Fruit fly (Drosophila melanogaster) whole organism, embryonic: Measurements from ENCODE around the gene Gr93a.

ENCODE experiments used
- BEAF-32 ChIP-seq: fragments of 200-800 bp; sonication (Bioruptor generic); optimal IDR thresholded peaks from 3 replicates; lab custom pipeline; 2017; ENCODE audit warnings: missing biosample characterization, missing genetic modification characterization, mild to moderate bottlenecking, moderate library complexity, missing genetic modification reagents
- CG11696 ChIP-seq: fragments of 200-800 bp; sonication (Bioruptor generic); IDR thresholded peaks from 2 replicates; pipeline ENCODE4 v1.3.6; 2022; ENCODE audit warnings: missing biosample characterization, missing genetic modification characterization
- CG12299 ChIP-seq: fragments of 200-800 bp; sonication (Bioruptor generic); optimal IDR thresholded peaks from 2 replicates; lab custom pipeline; 2018; ENCODE audit warnings: missing biosample characterization, mild to moderate bottlenecking, missing genetic modification characterization
- CG15514 ChIP-seq: fragments of 200-800 bp; sonication (Bioruptor generic); optimal IDR thresholded peaks from 3 replicates; lab custom pipeline; 2017; ENCODE audit warnings: missing biosample characterization, missing genetic modification characterization, mild to moderate bottlenecking, moderate library complexity, missing genetic modification reagents
- CG1602 ChIP-seq: fragments of 200-800 bp; sonication (Bioruptor generic); optimal IDR thresholded peaks from 3 replicates; lab custom pipeline; 2016; ENCODE audit warnings: missing biosample characterization, missing genetic modification characterization
- CG17829 ChIP-seq: fragments of 200-800 bp; optimal IDR thresholded peaks from 2 replicates; lab custom pipeline; 2019; ENCODE audit warnings: missing biosample characterization, mild to moderate bottlenecking, missing genetic modification characterization, moderate library complexity
- CG18262 ChIP-seq: fragments of 200-800 bp; optimal IDR thresholded peaks from 3 replicates; lab custom pipeline; 2019; ENCODE audit warnings: missing biosample characterization, mild to moderate bottlenecking, missing genetic modification characterization, moderate library complexity
- CG2875 ChIP-seq: fragments of 200-800 bp; sonication (Bioruptor generic); optimal IDR thresholded peaks from 2 replicates; lab custom pipeline; 2017; ENCODE audit warnings: missing biosample characterization, mild to moderate bottlenecking, missing genetic modification characterization, missing genetic modification reagents
- CG33557 ChIP-seq: fragments of 200-800 bp; sonication (Bioruptor generic); optimal IDR thresholded peaks from 2 replicates; lab custom pipeline; 2019; ENCODE audit warnings: missing biosample characterization, mild to moderate bottlenecking, missing genetic modification characterization, moderate library complexity
- CG3838 ChIP-seq: fragments of 200-800 bp; sonication (Bioruptor generic); optimal IDR thresholded peaks from 3 replicates; lab custom pipeline; 2016; ENCODE audit warnings: missing biosample characterization, missing genetic modification characterization
- CG4617 ChIP-seq: fragments of 200-800 bp; sonication (Bioruptor generic); optimal IDR thresholded peaks from 3 replicates; lab custom pipeline; 2016; ENCODE audit warnings: missing biosample characterization, missing genetic modification characterization, borderline replicate concordance
- CG4707 ChIP-seq: fragments of 200-800 bp; sonication (Bioruptor generic); optimal IDR thresholded peaks from 2 replicates; lab custom pipeline; 2018; ENCODE audit warnings: missing biosample characterization, mild to moderate bottlenecking, missing genetic modification characterization, moderate library complexity
- CG8290 ChIP-seq, 3 experiments: fragments of 200-800 bp; sonication (Bioruptor generic); optimal IDR thresholded peaks; 2 replicates each; lab custom pipeline; 2016 to 2019; ENCODE audit warnings: missing biosample characterization in 3 of 3, missing genetic modification characterization in 3 of 3, mild to moderate bottlenecking in 2 of 3, moderate library complexity in 1 of 3
- CG9437 ChIP-seq: fragments of 200-800 bp; sonication (Bioruptor generic); optimal IDR thresholded peaks from 2 replicates; lab custom pipeline; 2018; ENCODE audit warnings: missing biosample characterization, mild to moderate bottlenecking, missing genetic modification characterization
- Chrac-16 ChIP-seq: fragments of 200-800 bp; sonication (Bioruptor generic); optimal IDR thresholded peaks from 3 replicates; lab custom pipeline; 2016; ENCODE audit warnings: missing biosample characterization, missing genetic modification characterization
- CkIIα-i1 ChIP-seq: fragments of 200-800 bp; sonication (Bioruptor generic); IDR thresholded peaks from 2 replicates; pipeline ENCODE4 v1.3.6; 2022; ENCODE audit warnings: missing biosample characterization, missing genetic modification characterization
- CrebB ChIP-seq: fragments of 200-800 bp; sonication (Bioruptor generic); optimal IDR thresholded peaks from 3 replicates; lab custom pipeline; 2018; ENCODE audit warnings: missing biosample characterization, mild to moderate bottlenecking, missing genetic modification characterization
- Dp ChIP-seq: fragments of 200-800 bp; sonication (Bioruptor generic); optimal IDR thresholded peaks from 2 replicates; lab custom pipeline; 2018; ENCODE audit warnings: missing biosample characterization, mild to moderate bottlenecking, missing genetic modification characterization, moderate library complexity
- Hmr ChIP-seq: fragments of 200-800 bp; sonication (Bioruptor generic); optimal IDR thresholded peaks from 3 replicates; lab custom pipeline; 2017; ENCODE audit warnings: mild to moderate bottlenecking, missing biosample characterization, missing genetic modification reagents, missing genetic modification characterization
- Hr78 ChIP-seq, 2 experiments: fragments of 200-800 bp in 1 of 2; fragments of >200 bp in 1 of 2; sonication (Bioruptor generic) in 1 of 2; optimal IDR thresholded peaks; 2 replicates each; lab custom pipeline; 2017 to 2019; ENCODE audit warnings: missing biosample characterization in 2 of 2, missing genetic modification characterization in 2 of 2, mild to moderate bottlenecking in 1 of 2, moderate library complexity in 1 of 2
- MBD-R2 ChIP-seq: fragments of 200-800 bp; sonication (Bioruptor generic); IDR thresholded peaks from 2 replicates; pipeline ENCODE4 v1.3.6; 2022; ENCODE audit warnings: missing biosample characterization, missing genetic modification characterization
- Max ChIP-seq: fragments of 200-800 bp; sonication (Bioruptor generic); optimal IDR thresholded peaks from 2 replicates; lab custom pipeline; 2016; ENCODE audit warnings: missing biosample characterization, mild to moderate bottlenecking, missing genetic modification characterization
- Meics ChIP-seq: fragments of 200-800 bp; sonication (Bioruptor generic); optimal IDR thresholded peaks from 2 replicates; lab custom pipeline; 2017; ENCODE audit warnings: missing biosample characterization, mild to moderate bottlenecking, missing genetic modification characterization
- PHDP ChIP-seq: fragments of 200-800 bp; sonication (Bioruptor generic); optimal IDR thresholded peaks from 3 replicates; lab custom pipeline; 2018; ENCODE audit warnings: missing biosample characterization, mild to moderate bottlenecking, missing genetic modification characterization, moderate library complexity
- Ravus ChIP-seq: fragments of 200-800 bp; sonication (Bioruptor generic); IDR thresholded peaks from 2 replicates; pipeline ENCODE4 v1.3.6; 2022; ENCODE audit warnings: missing biosample characterization, missing genetic modification characterization
- Xbp1 ChIP-seq: fragments of 200-800 bp; sonication (Bioruptor generic); optimal IDR thresholded peaks from 3 replicates; lab custom pipeline; 2016; ENCODE audit warnings: missing biosample characterization, mild to moderate bottlenecking, missing genetic modification characterization
- YL-1 ChIP-seq: fragments of 200-800 bp; sonication (Bioruptor generic); optimal IDR thresholded peaks from 3 replicates; lab custom pipeline; 2017; ENCODE audit warnings: missing biosample characterization, mild to moderate bottlenecking, missing genetic modification characterization
- bbx ChIP-seq: fragments of 200-800 bp; sonication (Bioruptor generic); IDR thresholded peaks from 2 replicates; pipeline ENCODE4 v1.3.6; 2022; ENCODE audit warnings: missing biosample characterization, missing genetic modification characterization; ENCODE audit not compliant: partially characterized antibody
- bsh ChIP-seq, 2 experiments: fragments of 200-800 bp; sonication (Bioruptor generic); optimal IDR thresholded peaks; 2 replicates each; lab custom pipeline; 2017 to 2018; ENCODE audit warnings: mild to moderate bottlenecking in 2 of 2, missing biosample characterization in 2 of 2, missing genetic modification characterization in 2 of 2, moderate library complexity in 1 of 2
- crp ChIP-seq, 2 experiments: fragments of 200-800 bp; sonication (Bioruptor generic); optimal IDR thresholded peaks; 2 replicates in 1 of 2; 3 replicates in 1 of 2; lab custom pipeline; 2017; ENCODE audit warnings: missing biosample characterization in 2 of 2, missing genetic modification characterization in 2 of 2, mild to moderate bottlenecking in 1 of 2, moderate library complexity in 1 of 2
- dmrt11E ChIP-seq: fragments of 200-800 bp; sonication (Bioruptor generic); optimal IDR thresholded peaks from 3 replicates; lab custom pipeline; 2018; ENCODE audit warnings: missing biosample characterization, mild to moderate bottlenecking, missing genetic modification characterization, moderate library complexity
- dmrt99B ChIP-seq: fragments of 200-800 bp; sonication (Bioruptor generic); optimal IDR thresholded peaks from 2 replicates; lab custom pipeline; 2018; ENCODE audit warnings: missing biosample characterization, mild to moderate bottlenecking, missing genetic modification characterization, moderate library complexity
- esg ChIP-seq: fragments of 200-800 bp; sonication (Bioruptor generic); conservative IDR thresholded peaks from 2 replicates; pipeline ENCODE4 v1.3.6; 2022; ENCODE audit warnings: missing biosample characterization, missing genetic modification characterization
- grau ChIP-seq: fragments of 200-800 bp; optimal IDR thresholded peaks from 3 replicates; lab custom pipeline; 2019; ENCODE audit warnings: missing biosample characterization, mild to moderate bottlenecking, missing genetic modification characterization, moderate library complexity
- gsb-n ChIP-seq: fragments of 200-800 bp; sonication (Bioruptor generic); optimal IDR thresholded peaks from 3 replicates; lab custom pipeline; 2018; ENCODE audit warnings: missing biosample characterization, mild to moderate bottlenecking, missing genetic modification characterization
- hkb ChIP-seq, 2 experiments: fragments of 200-800 bp in 1 of 2; fragments of >200 bp in 1 of 2; sonication (Bioruptor generic) in 1 of 2; IDR thresholded peaks in 1 of 2; optimal IDR thresholded peaks in 1 of 2; 2 replicates each; pipeline versions ENCODE4 v1.3.6 to Lab custom; 2017 to 2022; ENCODE audit warnings: missing biosample characterization in 1 of 2, missing genetic modification characterization in 1 of 2
- insv ChIP-seq, 2 experiments: fragments of 200-800 bp; sonication (Bioruptor generic); optimal IDR thresholded peaks; 3 replicates each; lab custom pipeline; 2016 to 2018; ENCODE audit warnings: missing biosample characterization in 2 of 2, missing genetic modification characterization in 2 of 2
- lab ChIP-seq: fragments of 200-800 bp; sonication (Bioruptor generic); optimal IDR thresholded peaks from 3 replicates; lab custom pipeline; 2017; ENCODE audit warnings: missing biosample characterization, missing genetic modification characterization, mild to moderate bottlenecking, moderate library complexity, missing genetic modification reagents
- lilli ChIP-seq: fragments of 200-800 bp; sonication (Bioruptor generic); optimal IDR thresholded peaks from 3 replicates; lab custom pipeline; 2016; ENCODE audit warnings: missing biosample characterization, missing genetic modification characterization
- nau ChIP-seq: fragments of 200-800 bp; sonication (Bioruptor generic); optimal IDR thresholded peaks from 3 replicates; lab custom pipeline; 2017; ENCODE audit warnings: missing biosample characterization, mild to moderate bottlenecking, missing genetic modification characterization, missing genetic modification reagents
- oc ChIP-seq: fragments of 200-800 bp; sonication (Bioruptor generic); optimal IDR thresholded peaks from 2 replicates; lab custom pipeline; 2018; ENCODE audit warnings: missing biosample characterization, mild to moderate bottlenecking, missing genetic modification characterization, moderate library complexity
- pnt ChIP-seq: fragments of 200-800 bp; sonication (Bioruptor generic); optimal IDR thresholded peaks from 3 replicates; lab custom pipeline; 2016; ENCODE audit warnings: missing biosample characterization, missing genetic modification characterization
- pzg ChIP-seq: fragments of 200-800 bp; sonication (Bioruptor generic); optimal IDR thresholded peaks from 3 replicates; lab custom pipeline; 2018; ENCODE audit warnings: missing biosample characterization, mild to moderate bottlenecking, missing genetic modification characterization, moderate library complexity
- salm ChIP-seq: fragments of 200-800 bp; sonication (Bioruptor generic); optimal IDR thresholded peaks from 2 replicates; lab custom pipeline; 2018; ENCODE audit warnings: missing biosample characterization, mild to moderate bottlenecking, missing genetic modification characterization
- ssp ChIP-seq: fragments of 200-800 bp; sonication (Bioruptor generic); IDR thresholded peaks from 2 replicates; pipeline ENCODE4 v1.3.6; 2022; ENCODE audit warnings: missing biosample characterization, missing genetic modification characterization
- wor ChIP-seq: fragments of 200-800 bp; sonication (Bioruptor generic); IDR thresholded peaks from 2 replicates; pipeline ENCODE4 v1.3.6; 2022; ENCODE audit warnings: missing biosample characterization, missing genetic modification characterization

Gene Gr93a

dm6 chr3R:21864992-21865391, 32.7 kb downstream of the Gr93a start, which contains the start of gene lsn (continued):
- peak; percentile 36 for TF ChIP-seq CG4617 (GFP tag; lab: Kevin White, UChicago)
- TF ChIP-seq CG1602: no peak
- peak in 1 of 2 experiments; percentile 72 for TF ChIP-seq bsh (GFP tag; optimal IDR thresholded peaks at IDR 0.05; lab: Kevin White, UChicago)
- no peak for TF ChIP-seq wor (GFP tag; lab: Robert Waterston, UW)
- TF ChIP-seq CG8290 (GFP tag; optimal IDR thresholded peaks at IDR 0.05; lab: Kevin White, UChicago): no peak
- peak in 1 of 2 experiments; percentile 82 for TF ChIP-seq CG8290 (tag; optimal IDR thresholded peaks at IDR 0.05; lab: Kevin White, UChicago)
- TF ChIP-seq BEAF-32 (GFP tag; lab: Kevin White, UChicago): peak; percentile 13
- TF ChIP-seq Xbp1 (GFP tag; lab: Kevin White, UChicago): no peak
- peak; percentile 29 for TF ChIP-seq CG17829
- no peak for TF ChIP-seq insv (GFP tag; optimal IDR thresholded peaks at IDR 0.05; lab: Kevin White, UChicago)
- no peak for TF ChIP-seq Max (GFP tag; lab: Kevin White, UChicago)
- peak; percentile 49 for TF ChIP-seq CG2875 (GFP tag; lab: Kevin White, UChicago)
- TF ChIP-seq oc: peak; percentile 8
- no peak for TF ChIP-seq lilli (GFP tag; lab: Kevin White, UChicago)
- TF ChIP-seq Ravus (GFP tag; lab: Robert Waterston, UW): no peak
- TF ChIP-seq dmrt11E: peak; percentile 18
- TF ChIP-seq pzg (GFP tag; lab: Kevin White, UChicago): peak; percentile 42
- peak; percentile 85 for TF ChIP-seq Dp (GFP tag; lab: Kevin White, UChicago)
- peak; percentile 35 for TF ChIP-seq CrebB (tag; lab: Kevin White, UChicago)
- TF ChIP-seq grau (tag; lab: Kevin White, UChicago): peak; percentile 31
- TF ChIP-seq bbx (GFP tag; lab: Robert Waterston, UW): no peak
- no peak for TF ChIP-seq pnt (GFP tag; lab: Kevin White, UChicago)
- no peak for TF ChIP-seq ssp (GFP tag; lab: Robert Waterston, UW)
- TF ChIP-seq CG11696 (GFP tag; lab: Robert Waterston, UW): no peak
- no peak for TF ChIP-seq dmrt99B
- peak; percentile 71 for TF ChIP-seq PHDP (tag; lab: Kevin White, UChicago)
- TF ChIP-seq hkb (optimal IDR thresholded peaks at IDR 0.05; lab: Kevin White, UChicago): no peak
- no peak for TF ChIP-seq hkb (GFP tag; IDR thresholded peaks at IDR 0.05; lab: Robert Waterston, UW)
- peak; percentile 51 for TF ChIP-seq CG15514 (GFP tag; lab: Kevin White, UChicago)
- TF ChIP-seq Hr78 (GFP tag; optimal IDR thresholded peaks at IDR 0.05; lab: Kevin White, UChicago): no peak
- peak; percentile 48 for TF ChIP-seq Meics (GFP tag; lab: Kevin White, UChicago)
- TF ChIP-seq esg (GFP tag; lab: Robert Waterston, UW): no peak
- TF ChIP-seq Hmr (GFP tag; lab: Kevin White, UChicago): peak; percentile 11
- peak; percentile 55 for TF ChIP-seq CG33557 (GFP tag; lab: Kevin White, UChicago)
- TF ChIP-seq CG9437 (GFP tag; lab: Kevin White, UChicago): peak; percentile 100
- TF ChIP-seq MBD-R2 (GFP tag; lab: Robert Waterston, UW): peak; percentile 66; the same call in 1 of the 2 replicates
- TF ChIP-seq salm: no peak
- TF ChIP-seq YL-1 (GFP tag; lab: Kevin White, UChicago): peak; percentile 1
- TF ChIP-seq crp (GFP tag; optimal IDR thresholded peaks at IDR 0.05; lab: Kevin White, UChicago): peak; percentile 37 to 90
- no peak for TF ChIP-seq CG12299
- TF ChIP-seq Chrac-16 (GFP tag; lab: Kevin White, UChicago): no peak
- peak; percentile 13 for TF ChIP-seq CG3838 (GFP tag; lab: Kevin White, UChicago)
- TF ChIP-seq CG18262 (tag; lab: Kevin White, UChicago): no peak
- peak; percentile 63 for TF ChIP-seq gsb-n (tag; lab: Kevin White, UChicago)
- peak; percentile 42 for TF ChIP-seq lab (GFP tag; lab: Kevin White, UChicago)
- no peak for TF ChIP-seq CkIIα-i1 (GFP tag; lab: Robert Waterston, UW)
- peak; percentile 35 for TF ChIP-seq nau (GFP tag; lab: Kevin White, UChicago)
- peak; percentile 26 for TF ChIP-seq CG4707
